Fruit fly (Drosophila melanogaster): ENCODE results near the gene CG33332.

- TF ChIP-seq kay (GFP tag; ENCODE audit: borderline replicate concordance) (no peak), CG14711 (tag; optimal IDR thresholded peaks at IDR 0.05) (peak; percentile 10), CG5204 (GFP tag; optimal IDR thresholded peaks at IDR 0.05) (peak; percentile 13)
These were observed 32.5 kb upstream of the CG33332 start for dm6 chr3R:14853767-14854191.
